Worm (Caenorhabditis elegans) whole organism, L4/young adult: ENCODE measurements around the gene glb-5.

Experiments used
- dao-5 ChIP-seq: sonication (generic microtip); optimal IDR thresholded peaks from 2 replicates; lab custom pipeline; 2016; ENCODE audit warnings: missing genotype, missing genetic modification characterization, moderate library complexity, missing compliant biosample characterization
- him-1 ChIP-seq: sonication (generic microtip); optimal IDR thresholded peaks from 2 replicates; lab custom pipeline; 2016; ENCODE audit warnings: missing genotype, missing genetic modification reagents, missing genetic modification characterization, missing compliant biosample characterization

- TF ChIP-seq him-1 (tag; lab: Kevin White, UChicago) (no peak), dao-5 (tag; lab: Kevin White, UChicago) (no peak)
These were observed 20.2 kb upstream of the glb-5 start, which contains the start of gene cft-1 for ce11 chrV:5538500-5538899.
